Worm (Caenorhabditis elegans): Measurements from ENCODE around the gene C07G2.5.

The C07G2.5 gene

DNA sequence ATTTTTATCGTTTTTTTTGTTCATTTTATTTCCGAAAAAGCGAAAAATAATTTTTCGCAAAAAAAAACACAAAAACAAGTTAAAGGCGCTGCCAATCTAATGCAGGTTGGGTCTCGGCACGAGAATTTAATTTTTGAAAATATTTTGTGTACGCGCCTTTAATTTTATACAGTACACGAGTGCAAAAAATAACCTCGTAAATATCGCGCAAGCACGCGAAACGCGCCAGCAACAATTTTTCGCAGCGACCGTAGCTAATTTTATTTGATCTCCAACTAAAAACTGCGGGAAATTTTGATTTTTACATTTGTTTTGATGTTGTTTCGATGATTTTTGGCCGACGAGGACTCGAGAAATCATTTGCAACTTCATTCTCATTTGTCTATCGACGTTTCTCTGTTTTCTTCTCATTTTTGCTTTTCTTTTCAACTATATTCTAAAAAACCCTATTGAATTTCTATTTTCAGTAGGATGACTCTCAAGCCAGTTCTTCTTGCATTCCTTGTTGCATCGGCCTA lies 9.9 kb downstream of the C07G2.5 start, which contains the start of gene cpg-1 (continued):
- TF ChIP-seq snpc-1.2 (GFP tag; IDR thresholded peaks at IDR 0.05) (peak; percentile 90), ceh-28 (tag; optimal IDR thresholded peaks at IDR 0.05) (no peak), zfp-3 (GFP tag; conservative IDR thresholded peaks at IDR 0.05) (no peak), lin-13 (GFP tag; optimal IDR thresholded peaks at IDR 0.05) (peak; percentile 43), F49E8.2 (tag; optimal IDR thresholded peaks at IDR 0.05; ENCODE audit: borderline replicate concordance) (peak; percentile 98), vab-7 (GFP tag; IDR thresholded peaks at IDR 0.05) (no peak)

- TF ChIP-seq rbr-2 (tag; optimal IDR thresholded peaks at IDR 0.05) (no peak), lsy-2 (tag; optimal IDR thresholded peaks at IDR 0.05) (peak in 1 of 2 experiments; percentile 23), nhr-11 (tag; optimal IDR thresholded peaks at IDR 0.05) (peak; percentile 75)
Measured at ce11 chrIII:4487271-4487670, 11.6 kb downstream of the C07G2.5 start.

DNA sequence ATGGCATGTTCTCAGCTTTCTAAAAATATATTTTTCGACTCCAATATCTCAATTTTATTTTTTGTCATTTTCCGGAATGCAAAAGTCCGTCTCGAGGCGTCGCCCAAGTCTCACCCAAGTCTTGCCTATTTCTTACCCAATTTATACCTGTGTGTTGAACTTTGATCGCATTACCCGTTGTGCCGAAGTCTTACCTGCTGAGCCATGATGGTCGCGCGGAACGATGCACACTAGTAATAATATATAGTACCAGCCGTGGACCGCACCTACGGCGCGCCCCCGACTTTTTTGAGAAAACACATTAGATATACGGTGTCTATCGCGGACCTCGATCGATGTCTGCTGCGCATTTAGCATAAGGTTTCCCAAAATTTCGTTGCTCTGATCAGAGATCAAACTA lies 14.5 kb downstream of the C07G2.5 start:
- peak; percentile 78; the same call in 1 of the 2 replicates for TF ChIP-seq F26F4.8 (GFP tag; conservative IDR thresholded peaks at IDR 0.05)
- TF ChIP-seq dmd-8 (GFP tag; IDR thresholded peaks at IDR 0.05) = 0 out of 2 replicates have a peak, but pooled peaks have one; percentile 71
- peak; percentile 51; the same call in 1 of the 2 replicates for TF ChIP-seq arid-1 (GFP tag; conservative IDR thresholded peaks at IDR 0.05)
- TF ChIP-seq tra-1 (GFP tag; IDR thresholded peaks at IDR 0.05) = 0 out of 2 replicates have a peak, but pooled peaks have one; percentile 32

DNA sequence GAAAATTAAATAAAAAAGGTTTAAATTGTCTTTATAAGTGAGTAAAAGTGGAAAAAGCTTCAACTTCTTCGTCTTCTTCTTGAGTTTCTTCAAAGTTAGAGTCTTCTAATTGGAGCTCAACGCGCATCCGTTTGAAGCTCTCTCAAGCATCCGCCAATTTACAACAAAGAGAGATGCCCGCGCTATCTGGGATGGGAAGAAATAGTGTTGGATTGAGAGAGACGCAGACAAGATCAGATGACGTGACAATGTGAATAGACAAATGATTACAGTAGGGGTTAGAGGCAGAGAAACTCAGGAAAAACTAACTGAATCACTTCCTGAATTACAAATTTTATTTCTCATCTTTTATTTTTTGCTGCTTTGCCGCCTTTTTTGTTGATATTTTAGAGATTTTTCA lies 15.9 kb downstream of the C07G2.5 start:
- TF ChIP-seq madf-5 (GFP tag; IDR thresholded peaks at IDR 0.05) = no peak
- peak in 1 of 2 experiments; percentile 17 for TF ChIP-seq lsy-2 (tag; optimal IDR thresholded peaks at IDR 0.05)
- TF ChIP-seq vab-7 (GFP tag; IDR thresholded peaks at IDR 0.05) = no peak
- no peak for TF ChIP-seq nhr-76 (tag; optimal IDR thresholded peaks at IDR 0.05)
- no peak for TF ChIP-seq pha-4 (GFP tag; IDR thresholded peaks at IDR 0.05)
- no peak for TF ChIP-seq pha-4 (tag; optimal IDR thresholded peaks at IDR 0.05)
- TF ChIP-seq Y48G9A.11 (GFP tag; IDR thresholded peaks at IDR 0.05) = no peak
- no peak for TF ChIP-seq dve-1 (tag; optimal IDR thresholded peaks at IDR 0.05; ENCODE audit: insufficient read depth)

ce11 chrIII:4481787-4482186 lies 17.1 kb downstream of the C07G2.5 start:
- TF ChIP-seq gei-8 (GFP tag; optimal IDR thresholded peaks at IDR 0.05) = no peak
- no peak for TF ChIP-seq jun-1 (tag; optimal IDR thresholded peaks at IDR 0.05)
- no peak for TF ChIP-seq mep-1 (tag; optimal IDR thresholded peaks at IDR 0.05)
- TF ChIP-seq snpc-1.2 (GFP tag; IDR thresholded peaks at IDR 0.05) = no peak
- no peak for TF ChIP-seq nhr-42 (GFP tag; IDR thresholded peaks at IDR 0.05)
- TF ChIP-seq hlh-11 (tag; optimal IDR thresholded peaks at IDR 0.05) = no peak
- TF ChIP-seq nhr-6 (tag; optimal IDR thresholded peaks at IDR 0.05) = no peak
- no peak for TF ChIP-seq lin-13 (GFP tag; optimal IDR thresholded peaks at IDR 0.05)

- TF ChIP-seq nhr-25 (tag; optimal IDR thresholded peaks at IDR 0.05; ENCODE audit: borderline replicate concordance, insufficient read depth) = no peak
- TF ChIP-seq unc-39 (tag; optimal IDR thresholded peaks at IDR 0.05) = no peak
- TF ChIP-seq snpc-1.2 (GFP tag; IDR thresholded peaks at IDR 0.05) = no peak
- TF ChIP-seq aly-2 (tag; optimal IDR thresholded peaks at IDR 0.05) = no peak
- TF ChIP-seq nhr-11 (tag; optimal IDR thresholded peaks at IDR 0.05) = no peak
- no peak for TF ChIP-seq arid-1 (GFP tag; conservative IDR thresholded peaks at IDR 0.05)
- TF ChIP-seq ceh-28 (tag; optimal IDR thresholded peaks at IDR 0.05) = no peak
- no peak for TF ChIP-seq nhr-42 (GFP tag; IDR thresholded peaks at IDR 0.05)
- no peak for TF ChIP-seq tra-1 (GFP tag; IDR thresholded peaks at IDR 0.05)
- no peak for TF ChIP-seq mxl-2 (GFP tag; conservative IDR thresholded peaks at IDR 0.05)
- no peak for TF ChIP-seq nhr-10 (tag; optimal IDR thresholded peaks at IDR 0.05)
- TF ChIP-seq ces-1 (GFP tag; optimal IDR thresholded peaks at IDR 0.05) = no peak
- TF ChIP-seq fkh-10 (GFP tag; optimal IDR thresholded peaks at IDR 0.05) = no peak
- TF ChIP-seq nhr-111 (GFP tag; optimal IDR thresholded peaks at IDR 0.05) = no peak
- no peak for TF ChIP-seq dve-1 (tag; optimal IDR thresholded peaks at IDR 0.05; ENCODE audit: insufficient read depth)
- no peak for TF ChIP-seq madf-9 (GFP tag; conservative IDR thresholded peaks at IDR 0.05)
- no peak for TF ChIP-seq Y48G9A.11 (GFP tag; IDR thresholded peaks at IDR 0.05)
Measured at ce11 chrIII:4477472-4477871, 21.4 kb downstream of the C07G2.5 start, which contains the start of gene ins-17. TSS of gene ins-17 (minus strand) at chrIII:4477572.

Measured in whole organism, L4 larva.